Fruit fly (Drosophila melanogaster): ENCODE measurements around the gene CG14435.

CG14435 gene

DNA sequence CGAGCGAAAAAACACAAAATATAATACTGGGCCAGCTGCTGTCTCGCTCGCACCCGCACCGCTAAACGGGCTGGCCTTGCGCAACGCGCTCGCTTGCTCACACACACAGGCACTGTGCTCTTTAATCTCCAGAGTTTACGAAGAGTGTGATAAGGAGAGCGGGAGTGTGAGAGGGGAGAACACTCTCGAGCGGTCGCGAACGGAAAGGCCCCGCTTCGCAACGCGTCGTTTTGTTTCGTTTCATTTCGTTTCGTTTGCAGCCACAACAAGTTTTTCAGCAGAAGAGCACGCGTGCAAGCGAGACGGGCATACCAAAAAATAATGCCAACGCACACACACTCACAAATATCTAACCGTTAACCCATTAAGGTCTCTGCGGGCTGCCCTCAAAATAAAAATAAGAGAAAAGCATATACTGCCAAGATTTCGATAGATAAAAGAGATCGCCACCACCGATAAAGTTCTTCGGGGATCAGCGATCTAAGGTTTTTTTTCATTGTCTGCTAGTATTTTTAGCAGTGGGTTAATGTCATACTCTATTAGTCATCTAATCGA, 17.9 kb upstream of the CG14435 start (continued):
- TF ChIP-seq CG4854 (GFP tag; optimal IDR thresholded peaks at IDR 0.05) (no peak), Stat92E (GFP tag; optimal IDR thresholded peaks at IDR 0.05) (peak in 1 of 3 experiments; percentile 74), CG7963 (GFP tag; IDR thresholded peaks at IDR 0.05; ENCODE audit: partially characterized antibody) (no peak), CG7745 (tag; optimal IDR thresholded peaks at IDR 0.05) (no peak), crc (GFP tag; optimal IDR thresholded peaks at IDR 0.05) (no peak), CG32532 (GFP tag; IDR thresholded peaks at IDR 0.05) (peak; percentile 80), HmgD (GFP tag; optimal IDR thresholded peaks at IDR 0.05) (no peak), oc (tag; optimal IDR thresholded peaks at IDR 0.05) (peak; percentile 77), CG2889 (GFP tag; IDR thresholded peaks at IDR 0.05) (peak; percentile 67; the same call in 1 of the 3 replicates), CG6175 (GFP tag; IDR thresholded peaks at IDR 0.05) (peak; percentile 48; the same call in 1 of the 3 replicates), fd64A (GFP tag; optimal IDR thresholded peaks at IDR 0.05) (no peak), CG9437 (GFP tag; optimal IDR thresholded peaks at IDR 0.05) (no peak), CG6272 (GFP tag; IDR thresholded peaks at IDR 0.05) (peak; percentile 41), CG4424 (GFP tag; optimal IDR thresholded peaks at IDR 0.05) (peak; percentile 3), CG7357 (GFP tag; IDR thresholded peaks at IDR 0.05) (no peak; the same call in 2 of the 3 replicates), CG14710 (tag; optimal IDR thresholded peaks at IDR 0.05) (no peak), ara (GFP tag; IDR thresholded peaks at IDR 0.05) (0 out of 2 replicates have a peak, but pooled peaks have one; percentile 7), fu2 (GFP tag; optimal IDR thresholded peaks at IDR 0.05) (peak; percentile 58), Usf (GFP tag; optimal IDR thresholded peaks at IDR 0.05) (peak; percentile 42), btn (GFP tag; optimal IDR thresholded peaks at IDR 0.05) (no peak), Abd-B (GFP tag; optimal IDR thresholded peaks at IDR 0.05) (peak; percentile 16), CG42726 (GFP tag; IDR thresholded peaks at IDR 0.05; ENCODE audit: partially characterized antibody) (no peak), sd (tag; optimal IDR thresholded peaks at IDR 0.05) (peak; percentile 77), danr (GFP tag; IDR thresholded peaks at IDR 0.05) (peak; percentile 35; the same call in 1 of the 2 replicates), CG31224 (GFP tag; IDR thresholded peaks at IDR 0.05) (peak; percentile 63), CG2202 (tag; optimal IDR thresholded peaks at IDR 0.05) (no peak), CG14667 (GFP tag; IDR thresholded peaks at IDR 0.05) (peak; percentile 59), CG4328 (GFP tag; optimal IDR thresholded peaks at IDR 0.05) (peak; percentile 28), CG12104 (GFP tag; optimal IDR thresholded peaks at IDR 0.05) (peak; percentile 40), CG43689 (GFP tag; IDR thresholded peaks at IDR 0.05) (no peak), nerfin-1 (tag; optimal IDR thresholded peaks at IDR 0.05) (no peak), hb (GFP tag; IDR thresholded peaks at IDR 0.05; ENCODE audit: partially characterized antibody) (no peak), CG9817 (tag; optimal IDR thresholded peaks at IDR 0.05) (peak; percentile 44), ase (GFP tag; IDR thresholded peaks at IDR 0.05) (no peak), salm (tag; optimal IDR thresholded peaks at IDR 0.05) (no peak), CG13624 (GFP tag; optimal IDR thresholded peaks at IDR 0.05) (peak; percentile 23), az2 (GFP tag; optimal IDR thresholded peaks at IDR 0.05) (peak; percentile 17), nom (GFP tag; optimal IDR thresholded peaks at IDR 0.05) (peak; percentile 75), nmo (GFP tag; optimal IDR thresholded peaks at IDR 0.05) (peak; percentile 52), Elba2 (GFP tag; optimal IDR thresholded peaks at IDR 0.05) (no peak), Hr39 (optimal IDR thresholded peaks at IDR 0.05) (no peak), so (GFP tag; IDR thresholded peaks at IDR 0.05) (peak; percentile 66; the same call in 2 of the 3 replicates), zfh2 (GFP tag; optimal IDR thresholded peaks at IDR 0.05) (peak; percentile 66), MBD-R2 (GFP tag; IDR thresholded peaks at IDR 0.05) (peak; percentile 47), Fer3 (tag; optimal IDR thresholded peaks at IDR 0.05) (peak; percentile 70), Mrtf (GFP tag; IDR thresholded peaks at IDR 0.05) (peak; percentile 40; the same call in 1 of the 3 replicates), CG30403 (GFP tag; optimal IDR thresholded peaks at IDR 0.05) (peak; percentile 37), CG17568 (GFP tag; optimal IDR thresholded peaks at IDR 0.05) (no peak), ap (GFP tag; IDR thresholded peaks at IDR 0.05) (no peak), gcm2 (GFP tag; optimal IDR thresholded peaks at IDR 0.05) (no peak)

All from whole organism, embryonic.